Worm (Caenorhabditis elegans): ENCODE results near the gene Y46D2A.3.

DNA sequence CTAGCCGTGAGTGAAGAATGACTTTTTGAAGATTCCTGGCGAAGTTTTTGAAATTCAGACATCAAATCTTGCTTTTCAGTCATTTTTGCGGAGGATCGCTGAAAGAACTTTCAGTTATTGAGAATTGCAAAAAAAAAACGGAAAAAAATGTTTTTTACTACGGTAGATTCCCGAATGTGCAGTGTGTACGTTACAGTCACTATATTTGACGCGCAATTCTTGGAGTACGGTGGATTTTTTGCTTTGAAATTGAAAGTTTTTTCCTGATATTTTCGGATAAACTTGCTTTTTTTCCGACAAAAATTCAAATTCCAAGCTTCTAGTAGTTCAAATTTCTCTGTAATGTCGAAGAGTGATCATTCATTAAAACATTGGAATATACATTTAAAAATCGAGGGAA is 15.0 kb upstream of the Y46D2A.3 start, which contains the start of gene F14D2.11:
- no peak for TF ChIP-seq zag-1 (tag; optimal IDR thresholded peaks at IDR 0.05)
- TF ChIP-seq aha-1 (tag; optimal IDR thresholded peaks at IDR 0.05): no peak
- TF ChIP-seq nhr-90 (tag; optimal IDR thresholded peaks at IDR 0.05; ENCODE audit: poor library complexity): no peak
- no peak for TF ChIP-seq egl-13 (tag; optimal IDR thresholded peaks at IDR 0.05)
- no peak for TF ChIP-seq elt-3 (tag; optimal IDR thresholded peaks at IDR 0.05)
- no peak for TF ChIP-seq fos-1 (tag; optimal IDR thresholded peaks at IDR 0.05)
- no peak for TF ChIP-seq ces-1 (GFP tag; optimal IDR thresholded peaks at IDR 0.05)
